In the genomic region with DNA sequence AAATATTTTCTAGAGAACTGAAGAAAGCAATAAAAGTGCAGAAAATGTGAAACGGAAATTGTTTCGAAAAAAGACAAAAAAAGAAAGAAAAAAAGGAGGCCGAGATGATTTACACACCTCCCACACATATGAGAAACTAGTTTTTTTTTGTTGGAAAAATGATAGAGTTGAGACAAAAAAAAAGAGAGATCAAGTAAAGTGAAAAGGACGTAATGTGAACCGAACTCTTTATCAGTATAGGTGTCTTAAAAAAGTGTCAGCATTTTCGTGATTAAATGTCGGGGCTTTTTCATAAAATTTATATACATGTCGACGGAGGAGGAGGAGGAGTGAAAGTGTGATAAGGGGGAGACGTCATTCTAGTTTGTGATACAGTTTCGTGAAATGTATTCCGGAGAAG, we compare ENCODE assay signal across 3 worm cellular contexts.
TF ChIP-seq lines count a peak whose summit lies in the region.

No protein-coding gene starts in this region.

TF ChIP-seq in whole organism, L2 larva, 48 proteins besides CTCF, POLR2A, EP300 and RAD21 (continued from another document):
- TF ChIP-seq dmd-4 (tag; optimal IDR thresholded peaks at IDR 0.05; lab: Kevin White, UChicago) (no peak), nhr-25 (tag; optimal IDR thresholded peaks at IDR 0.05; lab: Kevin White, UChicago) (no peak), zag-1 (tag; optimal IDR thresholded peaks at IDR 0.05; lab: Kevin White, UChicago) (no peak), nhr-237 (tag; optimal IDR thresholded peaks at IDR 0.05; lab: Kevin White, UChicago) (no peak), mdl-1 (tag; optimal IDR thresholded peaks at IDR 0.05; lab: Kevin White, UChicago) (no peak), gmeb-1 (tag; optimal IDR thresholded peaks at IDR 0.05; lab: Kevin White, UChicago) (peak; percentile 33), aly-2 (tag; optimal IDR thresholded peaks at IDR 0.05; lab: Kevin White, UChicago) (no peak), nhr-23 (tag; optimal IDR thresholded peaks at IDR 0.05; lab: Kevin White, UChicago) (no peak), R02D3.7 (tag; optimal IDR thresholded peaks at IDR 0.05; lab: Kevin White, UChicago) (no peak), ZK546.5 (tag; optimal IDR thresholded peaks at IDR 0.05; lab: Kevin White, UChicago) (no peak)

TF ChIP-seq in whole organism, L3 larva, 47 proteins besides CTCF, POLR2A, EP300 and RAD21 (continued from another document):
- TF ChIP-seq nhr-237 (tag; optimal IDR thresholded peaks at IDR 0.05; lab: Kevin White, UChicago), result no peak

TF ChIP-seq in whole organism, L4 larva, 104 proteins besides CTCF, POLR2A, EP300 and RAD21 (continued from another document):
- TF ChIP-seq zip-11 (GFP tag; IDR thresholded peaks at IDR 0.05; lab: Robert Waterston, UW) (no peak), lin-39 (tag; optimal IDR thresholded peaks at IDR 0.05; lab: Kevin White, UChicago) (no peak), nhr-28 (tag; optimal IDR thresholded peaks at IDR 0.05; lab: Kevin White, UChicago) (peak; percentile 88), F37D6.2 (tag; optimal IDR thresholded peaks at IDR 0.05; lab: Kevin White, UChicago) (no peak), tra-1 (GFP tag; IDR thresholded peaks at IDR 0.05; lab: Robert Waterston, UW) (0 out of 2 replicates have a peak, but pooled peaks have one; percentile 51), lsy-2 (tag; optimal IDR thresholded peaks at IDR 0.05; lab: Kevin White, UChicago) (no peak), pqm-1 (tag; optimal IDR thresholded peaks at IDR 0.05; lab: Kevin White, UChicago) (peak; percentile 86), nhr-48 (tag; optimal IDR thresholded peaks at IDR 0.05; lab: Kevin White, UChicago) (peak; percentile 16), R02D3.7 (tag; optimal IDR thresholded peaks at IDR 0.05; lab: Kevin White, UChicago) (no peak), duxl-1 (tag; optimal IDR thresholded peaks at IDR 0.05; lab: Kevin White, UChicago; ENCODE audit: poor library complexity) (no peak), nhr-11 (tag; optimal IDR thresholded peaks at IDR 0.05; lab: Kevin White, UChicago) (no peak), madf-5 (GFP tag; IDR thresholded peaks at IDR 0.05; lab: Robert Waterston, UW) (no peak)
